Worm (Caenorhabditis elegans): Measurements from ENCODE around the gene mct-5.

DNA sequence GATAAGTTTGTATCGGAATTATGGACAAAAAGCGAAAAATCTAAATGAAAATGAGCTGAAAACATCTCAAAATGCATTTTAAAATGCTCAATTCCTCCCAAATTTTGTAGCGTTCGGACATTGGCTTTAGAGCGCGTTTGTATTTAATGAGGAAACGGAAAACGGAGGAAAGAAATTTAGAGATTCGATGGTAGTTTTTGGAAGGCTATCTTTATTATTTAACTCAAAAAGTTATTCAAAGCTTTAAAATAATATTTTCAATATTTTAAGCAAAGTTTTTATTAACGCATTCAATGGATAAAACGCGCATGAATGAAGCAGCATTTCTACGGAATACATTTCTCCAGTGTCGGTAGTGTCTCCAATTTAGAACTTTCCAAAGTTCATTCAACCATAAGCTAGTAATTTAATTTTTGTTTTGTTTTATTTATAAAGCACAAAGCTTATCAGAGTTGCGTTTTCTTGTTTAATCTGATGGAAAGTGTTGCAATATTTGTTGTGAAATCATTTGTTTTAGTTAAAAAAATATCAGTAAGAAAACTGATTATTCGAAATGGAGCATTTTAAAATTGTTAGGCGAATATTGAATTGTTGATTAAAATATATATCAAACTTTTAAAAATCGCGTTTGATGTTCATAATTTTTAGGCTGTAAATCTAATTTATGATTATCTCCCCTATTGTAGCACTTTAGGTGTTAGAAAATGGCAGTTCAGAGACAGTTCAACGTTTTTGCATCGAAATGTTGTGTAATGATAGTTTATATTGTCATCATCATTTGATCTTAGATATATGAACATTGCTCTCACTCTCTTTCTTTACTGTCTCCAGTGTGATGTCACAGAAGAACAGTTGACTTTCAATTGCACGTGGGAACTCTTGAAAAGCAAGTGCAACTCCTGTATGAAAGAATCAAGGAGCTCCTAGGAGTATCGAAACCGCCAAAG, 25.5 kb downstream of the mct-5 start:
- TF ChIP-seq elt-3 (tag; optimal IDR thresholded peaks at IDR 0.05) = no peak
- TF ChIP-seq ham-2 (GFP tag; optimal IDR thresholded peaks at IDR 0.05) = no peak
- TF ChIP-seq mep-1 (tag; optimal IDR thresholded peaks at IDR 0.05) = peak; percentile 63
- no peak for TF ChIP-seq blmp-1 (tag; optimal IDR thresholded peaks at IDR 0.05)
- peak; percentile 68 for TF ChIP-seq sptf-1 (tag; optimal IDR thresholded peaks at IDR 0.05)
- no peak for TF ChIP-seq bed-3 (GFP tag; optimal IDR thresholded peaks at IDR 0.05)
- no peak for TF ChIP-seq unc-39 (tag; optimal IDR thresholded peaks at IDR 0.05)
- TF ChIP-seq ztf-11 (tag; optimal IDR thresholded peaks at IDR 0.05) = no peak
- TF ChIP-seq nhr-28 (tag; optimal IDR thresholded peaks at IDR 0.05) = no peak
